Fruit fly (Drosophila melanogaster): ENCODE data around the gene mge.

mge gene

DNA sequence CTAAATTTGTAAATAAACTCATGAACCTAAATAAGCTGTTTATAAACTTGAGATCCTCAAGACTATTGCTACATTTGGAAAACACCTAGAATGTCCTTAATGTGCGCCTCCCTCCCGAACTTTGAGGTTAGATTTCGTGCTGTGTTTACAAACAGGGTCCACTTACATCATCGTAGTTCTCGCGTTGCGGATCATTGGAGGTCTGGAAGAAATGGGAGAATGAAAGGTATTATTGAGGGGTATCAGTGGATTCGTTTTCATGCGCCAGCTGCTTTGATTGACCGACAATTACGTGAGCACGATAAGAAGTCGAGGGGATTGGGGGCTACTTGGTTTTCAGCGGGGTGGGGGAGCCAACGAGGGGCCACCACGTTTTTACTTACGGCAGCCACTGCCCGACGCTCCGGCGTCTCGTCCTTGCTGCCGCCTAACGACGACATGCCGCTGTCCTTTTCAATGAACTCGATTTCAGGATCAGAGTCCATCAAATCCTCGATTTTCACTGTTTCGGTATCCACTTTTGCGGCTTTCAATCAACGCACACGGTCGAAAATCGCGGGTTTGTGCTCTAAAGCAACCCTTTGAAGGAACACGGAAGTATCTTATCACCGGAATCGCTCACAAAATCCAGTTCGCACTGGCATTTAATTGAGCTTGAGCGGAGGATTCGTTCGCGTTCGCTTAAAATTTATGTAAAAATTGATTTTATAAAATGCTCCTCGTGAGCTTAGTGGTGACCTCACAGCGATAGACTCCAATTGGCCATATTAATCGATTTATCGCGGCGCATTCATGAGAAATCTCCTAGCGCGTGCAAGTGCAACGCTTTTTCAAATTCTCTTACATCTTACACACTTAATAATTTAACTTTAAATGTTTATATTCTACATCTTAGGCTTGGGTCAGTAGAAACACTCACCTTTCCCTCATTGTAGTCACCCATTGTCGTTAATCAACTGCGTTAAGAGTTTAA, 607 bp downstream of the mge start:
- TF ChIP-seq CG2116 (GFP tag; optimal IDR thresholded peaks at IDR 0.05) (peak; percentile 77), seq (GFP tag; IDR thresholded peaks at IDR 0.05) (no peak), CG3407 (GFP tag; optimal IDR thresholded peaks at IDR 0.05) (no peak), vvl (GFP tag; IDR thresholded peaks at IDR 0.05) (no peak), ro (GFP tag; IDR thresholded peaks at IDR 0.05) (no peak), ac (GFP tag; optimal IDR thresholded peaks at IDR 0.05) (no peak), CG7271 (tag; optimal IDR thresholded peaks at IDR 0.05) (no peak), fd3F (GFP tag; optimal IDR thresholded peaks at IDR 0.05) (no peak), CG1602 (GFP tag; optimal IDR thresholded peaks at IDR 0.05) (no peak), esg (GFP tag; conservative IDR thresholded peaks at IDR 0.05) (no peak), tx (GFP tag; optimal IDR thresholded peaks at IDR 0.05) (no peak), Pdp1 (GFP tag; optimal IDR thresholded peaks at IDR 0.05) (peak in 1 of 2 experiments; percentile 97), hkb (optimal IDR thresholded peaks at IDR 0.05) (no peak), hkb (GFP tag; IDR thresholded peaks at IDR 0.05) (0 out of 2 replicates have a peak, but pooled peaks have one; percentile 11), hth (optimal IDR thresholded peaks at IDR 0.05) (no peak), inv (GFP tag; IDR thresholded peaks at IDR 0.05; ENCODE audit: partially characterized antibody) (peak; percentile 45; the same call in 1 of the 2 replicates), Hsf (GFP tag; optimal IDR thresholded peaks at IDR 0.05) (no peak), Dref (GFP tag; IDR thresholded peaks at IDR 0.05) (peak; percentile 96), ci (GFP tag; IDR thresholded peaks at IDR 0.05) (no peak), al (GFP tag; IDR thresholded peaks at IDR 0.05) (no peak), B-H2 (GFP tag; optimal IDR thresholded peaks at IDR 0.05) (no peak), E2f1 (GFP tag; IDR thresholded peaks at IDR 0.05) (no peak), CG10565 (GFP tag; optimal IDR thresholded peaks at IDR 0.05) (no peak), CG12769 (tag; optimal IDR thresholded peaks at IDR 0.05) (peak; percentile 19), CG17612 (GFP tag; IDR thresholded peaks at IDR 0.05) (no peak), CG12659 (GFP tag; optimal IDR thresholded peaks at IDR 0.05) (peak; percentile 29), Awh (GFP tag; IDR thresholded peaks at IDR 0.05) (no peak), CG11696 (GFP tag; IDR thresholded peaks at IDR 0.05) (no peak), Six4 (GFP tag; optimal IDR thresholded peaks at IDR 0.05) (no peak), Hr3 (GFP tag; optimal IDR thresholded peaks at IDR 0.05) (no peak), B-H1 (GFP tag; IDR thresholded peaks at IDR 0.05) (no peak; the same call in 2 of the 3 replicates), zen (tag; optimal IDR thresholded peaks at IDR 0.05) (no peak), CG34422 (GFP tag; IDR thresholded peaks at IDR 0.05) (peak; percentile 44; the same call in 2 of the 3 replicates), CHES-1-like (GFP tag; optimal IDR thresholded peaks at IDR 0.05) (peak; percentile 2), CG8359 (GFP tag; optimal IDR thresholded peaks at IDR 0.05; ENCODE audit: borderline replicate concordance) (no peak), lov (optimal IDR thresholded peaks at IDR 0.05) (no peak), lov (GFP tag; IDR thresholded peaks at IDR 0.05) (no peak), Rfx (GFP tag; IDR thresholded peaks at IDR 0.05) (0 out of 2 replicates have a peak, but pooled peaks have one; percentile 6), unpg (GFP tag; optimal IDR thresholded peaks at IDR 0.05) (no peak), insv (GFP tag; optimal IDR thresholded peaks at IDR 0.05) (no peak), CG11247 (GFP tag; IDR thresholded peaks at IDR 0.05) (no peak), Poxn (GFP tag; IDR thresholded peaks at IDR 0.05) (no peak), tin (GFP tag; optimal IDR thresholded peaks at IDR 0.05) (no peak), CG18011 (GFP tag; optimal IDR thresholded peaks at IDR 0.05) (no peak), zen2 (GFP tag; IDR thresholded peaks at IDR 0.05; ENCODE audit: partially characterized antibody) (no peak), ap (GFP tag; IDR thresholded peaks at IDR 0.05) (no peak), CG12391 (tag; optimal IDR thresholded peaks at IDR 0.05) (no peak), az2 (GFP tag; optimal IDR thresholded peaks at IDR 0.05) (no peak), CG2199 (GFP tag; IDR thresholded peaks at IDR 0.05) (no peak), CG18476 (GFP tag; optimal IDR thresholded peaks at IDR 0.05) (no peak)

Data from whole organism, embryonic.